Worm (Caenorhabditis elegans) whole organism, L4/young adult: ENCODE measurements around the gene dis-3.

Experiments used
- W03F9.2 ChIP-seq: fragments of 150-350 bp; optimal IDR thresholded peaks from 2 replicates; lab custom pipeline; 2014; ENCODE audit warnings: missing biosample characterization, missing genetic modification characterization
- dao-5 ChIP-seq: sonication (generic microtip); optimal IDR thresholded peaks from 2 replicates; lab custom pipeline; 2016; ENCODE audit warnings: missing genotype, missing genetic modification characterization, moderate library complexity, missing compliant biosample characterization
- him-1 ChIP-seq: sonication (generic microtip); optimal IDR thresholded peaks from 2 replicates; lab custom pipeline; 2016; ENCODE audit warnings: missing genotype, missing genetic modification reagents, missing genetic modification characterization, missing compliant biosample characterization

ce11 chrIV:10111441-10111840 lies 14.4 kb downstream of the dis-3 start, which contains the start of gene spch-1:
- no peak for TF ChIP-seq W03F9.2 (tag; lab: Kevin White, UChicago)
- TF ChIP-seq him-1 (tag; lab: Kevin White, UChicago): no peak
- no peak for TF ChIP-seq dao-5 (tag; lab: Kevin White, UChicago)
